Fruit fly (Drosophila melanogaster): ENCODE results near the gene Boh2.

DNA sequence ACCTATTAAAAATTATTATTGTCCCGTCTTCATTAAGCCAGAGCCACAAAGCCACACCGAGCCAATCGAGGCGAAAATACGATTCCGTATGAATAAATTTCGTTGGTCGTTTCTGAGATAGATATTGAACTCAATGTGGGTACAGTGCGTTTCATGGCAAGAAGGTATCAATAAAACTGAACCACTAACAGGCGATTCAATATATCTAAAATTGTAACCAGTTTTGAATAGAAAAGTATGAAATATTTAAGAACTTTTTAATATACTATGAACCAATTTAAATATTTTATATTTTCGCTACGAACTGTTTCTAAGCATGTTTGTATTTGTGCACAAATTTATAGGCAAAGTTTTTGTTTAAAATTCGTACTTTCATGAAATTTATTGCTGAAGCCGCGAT is 20.2 kb downstream of the Boh2 start:
- TF ChIP-seq Eip75B (GFP tag; optimal IDR thresholded peaks at IDR 0.05) (no peak), Hr4 (GFP tag; optimal IDR thresholded peaks at IDR 0.05) (no peak), CG6792 (GFP tag; optimal IDR thresholded peaks at IDR 0.05) (no peak), dac (GFP tag; optimal IDR thresholded peaks at IDR 0.05) (no peak), CG6163 (GFP tag; IDR thresholded peaks at IDR 0.05) (no peak), svp (GFP tag) (no peak), CG3919 (GFP tag; optimal IDR thresholded peaks at IDR 0.05) (no peak), Ets21C (GFP tag; optimal IDR thresholded peaks at IDR 0.05) (no peak), Gug (GFP tag; IDR thresholded peaks at IDR 0.05) (no peak), Lpt (GFP tag; optimal IDR thresholded peaks at IDR 0.05) (no peak), Hr38 (GFP tag; optimal IDR thresholded peaks at IDR 0.05) (no peak), CG10669 (GFP tag; optimal IDR thresholded peaks at IDR 0.05) (no peak)
